Worm (Caenorhabditis elegans) whole organism, L3 larva: Measurements from ENCODE around the gene K08C7.4.

Experiments
- aly-2 ChIP-seq: fragments of 150-350 bp; optimal IDR thresholded peaks from 2 replicates; lab custom pipeline; 2014; ENCODE audit warnings: missing biosample characterization, missing genetic modification characterization
- ama-1 ChIP-seq: fragments of 150-350 bp; optimal IDR thresholded peaks from 2 replicates; lab custom pipeline; 2018
- ceh-28 ChIP-seq: fragments of 150-350 bp; optimal IDR thresholded peaks from 2 replicates; lab custom pipeline; 2014; ENCODE audit warnings: missing biosample characterization, missing genetic modification reagents, missing genetic modification characterization
- egl-5 ChIP-seq: fragments of 150-350 bp; optimal IDR thresholded peaks from 2 replicates; lab custom pipeline; 2017; ENCODE audit warnings: missing biosample characterization, missing genetic modification reagents, missing genetic modification characterization, inconsistent platforms
- elt-2 ChIP-seq: sonication (generic microtip); optimal IDR thresholded peaks from 2 replicates; lab custom pipeline; 2016; ENCODE audit warnings: missing genetic modification reagents, mild to moderate bottlenecking, missing genetic modification characterization, missing compliant biosample characterization
- elt-3 ChIP-seq, 3 experiments: fragments of 150-350 bp in 1 of 3; sonication (generic microtip) in 2 of 3; optimal IDR thresholded peaks; 2 replicates in 2 of 3; 4 replicates in 1 of 3; lab custom pipeline; 2014 to 2017; ENCODE audit warnings: missing biosample characterization in 3 of 3, missing genetic modification characterization in 3 of 3
- fkh-2 ChIP-seq: fragments of 150-350 bp; optimal IDR thresholded peaks from 2 replicates; lab custom pipeline; 2014; ENCODE audit warnings: missing biosample characterization, missing genetic modification reagents, missing genetic modification characterization
- jun-1 ChIP-seq: fragments of 150-350 bp; optimal IDR thresholded peaks from 2 replicates; lab custom pipeline; 2014; ENCODE audit warnings: missing biosample characterization, missing genetic modification reagents, missing genetic modification characterization
- lin-15B ChIP-seq: fragments of 150-350 bp; optimal IDR thresholded peaks from 2 replicates; lab custom pipeline; 2014; ENCODE audit warnings: missing biosample characterization, missing genetic modification characterization
- lin-39 ChIP-seq: fragments of 150-350 bp; optimal IDR thresholded peaks from 2 replicates; lab custom pipeline; 2018; ENCODE audit warnings: missing biosample characterization, missing genetic modification reagents, missing genetic modification characterization
- lsy-12 ChIP-seq: sonication (generic microtip); optimal IDR thresholded peaks from 2 replicates; lab custom pipeline; 2016; ENCODE audit warnings: mild to moderate bottlenecking, missing genetic modification characterization, missing compliant biosample characterization
- nhr-11 ChIP-seq: fragments of 150-350 bp; optimal IDR thresholded peaks from 2 replicates; lab custom pipeline; 2014; ENCODE audit warnings: missing biosample characterization, missing genetic modification characterization
- nhr-12 ChIP-seq: fragments of 150-350 bp; optimal IDR thresholded peaks from 2 replicates; lab custom pipeline; 2014; ENCODE audit warnings: missing biosample characterization, missing genetic modification characterization
- nhr-23 ChIP-seq: fragments of 150-350 bp; optimal IDR thresholded peaks from 2 replicates; lab custom pipeline; 2014; ENCODE audit warnings: missing biosample characterization, missing genetic modification reagents, missing genetic modification characterization
- nhr-237 ChIP-seq: fragments of 150-350 bp; optimal IDR thresholded peaks from 2 replicates; lab custom pipeline; 2014; ENCODE audit warnings: missing biosample characterization, missing genetic modification characterization
- nhr-25 ChIP-seq: sonication (generic microtip); optimal IDR thresholded peaks from 2 replicates; lab custom pipeline; 2017; ENCODE audit warnings: missing biosample characterization, missing genetic modification characterization
- nhr-28 ChIP-seq: fragments of 150-350 bp; optimal IDR thresholded peaks from 2 replicates; lab custom pipeline; 2014; ENCODE audit warnings: missing biosample characterization, missing genetic modification characterization
- nhr-43 ChIP-seq: sonication (generic microtip); optimal IDR thresholded peaks from 2 replicates; lab custom pipeline; 2016; ENCODE audit warnings: mild to moderate bottlenecking, missing genetic modification characterization, missing compliant biosample characterization; ENCODE audit not compliant: poor library complexity, severe bottlenecking
- nhr-67 ChIP-seq: fragments of 150-350 bp; optimal IDR thresholded peaks from 2 replicates; lab custom pipeline; 2014; ENCODE audit warnings: missing biosample characterization, missing genetic modification characterization
- nhr-77 ChIP-seq: fragments of 150-350 bp; optimal IDR thresholded peaks from 2 replicates; lab custom pipeline; 2014; ENCODE audit warnings: missing biosample characterization, missing genetic modification characterization
- pha-4 ChIP-seq: fragments of 150-350 bp; optimal IDR thresholded peaks from 2 replicates; lab custom pipeline; 2014; ENCODE audit warnings: missing biosample characterization, missing genetic modification reagents, missing genetic modification characterization
- pqm-1 ChIP-seq: fragments of 150-350 bp; optimal IDR thresholded peaks from 2 replicates; lab custom pipeline; 2017; ENCODE audit warnings: missing biosample characterization, missing genetic modification characterization, inconsistent platforms
- sea-2 ChIP-seq: fragments of 150-350 bp; sonication (generic microtip); optimal IDR thresholded peaks from 4 replicates; lab custom pipeline; 2014; ENCODE audit warnings: missing biosample characterization, missing genetic modification reagents, missing genetic modification characterization
- skn-1 ChIP-seq: fragments of 150-350 bp; optimal IDR thresholded peaks from 2 replicates; lab custom pipeline; 2014; ENCODE audit warnings: missing biosample characterization, missing genetic modification characterization
- snpc-4 ChIP-seq: fragments of 150-350 bp; optimal IDR thresholded peaks from 2 replicates; lab custom pipeline; 2014; ENCODE audit warnings: missing biosample characterization, missing genetic modification characterization
- tbx-2 ChIP-seq: sonication (generic microtip); optimal IDR thresholded peaks from 2 replicates; lab custom pipeline; 2016; ENCODE audit warnings: mild to moderate bottlenecking, missing genetic modification characterization, missing compliant biosample characterization
- unc-39 ChIP-seq: sonication (generic microtip); optimal IDR thresholded peaks from 4 replicates; lab custom pipeline; 2017; ENCODE audit warnings: missing biosample characterization, missing genetic modification characterization
- unc-62 ChIP-seq: fragments of 150-350 bp; sonication (generic microtip); optimal IDR thresholded peaks from 4 replicates; lab custom pipeline; 2014; ENCODE audit warnings: missing biosample characterization, missing genetic modification reagents, missing genetic modification characterization
- zag-1 ChIP-seq: fragments of 150-350 bp; optimal IDR thresholded peaks from 2 replicates; lab custom pipeline; 2014; ENCODE audit warnings: missing biosample characterization, missing genetic modification characterization
- ztf-11 ChIP-seq: fragments of 150-350 bp; optimal IDR thresholded peaks from 2 replicates; lab custom pipeline; 2014; ENCODE audit warnings: missing biosample characterization, missing genetic modification characterization

K08C7.4 gene

DNA sequence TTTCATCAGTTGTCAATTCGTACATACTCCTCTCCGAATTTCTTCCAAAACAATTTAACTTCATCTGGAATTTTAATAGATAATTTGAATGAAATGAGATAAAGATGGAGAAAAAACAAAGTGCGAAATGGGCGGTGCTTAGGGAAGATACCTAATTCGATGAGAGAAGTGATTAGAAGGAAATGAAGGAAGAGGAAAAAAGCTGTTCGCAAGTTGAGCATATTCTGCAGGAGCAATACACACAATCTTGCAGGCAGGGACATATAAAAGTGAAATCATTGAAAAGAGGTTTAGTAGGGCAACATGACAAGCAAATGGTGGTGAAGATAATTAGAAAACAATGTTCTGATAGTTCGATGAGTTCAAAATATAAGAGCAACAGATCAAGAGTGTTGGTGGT, 31.4 kb upstream of the K08C7.4 start, which contains the start of gene glb-21:
Gene glb-21 (minus strand): TSS at position 66 of the 400 bp plus-strand sequence.
- no peak for TF ChIP-seq nhr-28 (tag; lab: Kevin White, UChicago)
- no peak for TF ChIP-seq tbx-2 (tag; lab: Kevin White, UChicago)
- TF ChIP-seq ceh-28 = no peak
- no peak for TF ChIP-seq nhr-43

DNA sequence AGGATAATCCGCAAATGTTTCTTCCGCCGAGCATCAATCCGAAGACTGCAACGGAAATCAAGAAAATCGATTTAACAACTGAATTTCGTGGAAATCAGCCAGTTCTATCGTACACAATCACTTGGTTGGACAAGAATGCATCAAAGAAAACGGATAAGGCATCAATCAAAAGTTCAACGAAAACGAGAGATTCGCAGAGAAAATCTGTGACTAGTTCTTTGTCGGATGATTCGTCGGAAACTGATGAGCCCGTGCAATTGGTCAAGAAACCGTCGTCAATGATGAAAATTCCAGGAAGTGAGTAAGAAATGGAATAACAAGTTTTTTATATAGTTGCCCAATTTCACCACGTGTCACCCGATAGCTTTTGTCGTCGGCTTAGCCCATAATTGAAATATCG, 25.8 kb upstream of the K08C7.4 start, which contains the start of gene R102.6:
Gene R102.6 (minus strand): TSS at position 101 of the 400 bp plus-strand sequence.
- TF ChIP-seq ztf-11 (tag; lab: Kevin White, UChicago) (no peak), nhr-28 (tag; lab: Kevin White, UChicago) (no peak)
- TF ChIP-seq, all 47 proteins: peak for 0

DNA sequence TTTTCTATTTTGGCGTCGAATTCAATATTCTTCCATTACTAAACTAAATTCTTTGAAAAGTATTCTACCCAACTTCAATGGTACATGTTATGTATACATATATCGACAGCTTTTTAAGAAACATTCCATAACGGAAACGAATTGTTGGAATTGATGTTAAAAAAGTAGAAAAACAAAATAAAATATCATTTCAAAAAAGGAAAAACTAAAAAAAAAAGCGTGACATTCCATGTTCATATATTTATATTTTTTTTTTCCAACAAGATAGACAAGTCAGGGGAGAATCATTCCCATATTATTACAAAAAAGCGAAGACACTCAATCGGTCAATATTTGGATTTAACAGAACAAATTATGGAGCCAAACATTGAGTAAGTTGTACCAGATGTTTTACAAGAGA, 24.9 kb upstream of the K08C7.4 start, which contains the start of gene R102.10:
Gene R102.10 (plus strand): TSS at position 301 of the 400 bp plus-strand sequence.
- TF ChIP-seq unc-39 (no peak), elt-2 (tag; lab: Kevin White, UChicago) (no peak), skn-1 (tag; lab: Kevin White, UChicago) (no peak), ztf-11 (tag; lab: Kevin White, UChicago) (no peak), nhr-28 (tag; lab: Kevin White, UChicago) (no peak), nhr-43 (no peak), zag-1 (tag; lab: Kevin White, UChicago) (no peak)

DNA sequence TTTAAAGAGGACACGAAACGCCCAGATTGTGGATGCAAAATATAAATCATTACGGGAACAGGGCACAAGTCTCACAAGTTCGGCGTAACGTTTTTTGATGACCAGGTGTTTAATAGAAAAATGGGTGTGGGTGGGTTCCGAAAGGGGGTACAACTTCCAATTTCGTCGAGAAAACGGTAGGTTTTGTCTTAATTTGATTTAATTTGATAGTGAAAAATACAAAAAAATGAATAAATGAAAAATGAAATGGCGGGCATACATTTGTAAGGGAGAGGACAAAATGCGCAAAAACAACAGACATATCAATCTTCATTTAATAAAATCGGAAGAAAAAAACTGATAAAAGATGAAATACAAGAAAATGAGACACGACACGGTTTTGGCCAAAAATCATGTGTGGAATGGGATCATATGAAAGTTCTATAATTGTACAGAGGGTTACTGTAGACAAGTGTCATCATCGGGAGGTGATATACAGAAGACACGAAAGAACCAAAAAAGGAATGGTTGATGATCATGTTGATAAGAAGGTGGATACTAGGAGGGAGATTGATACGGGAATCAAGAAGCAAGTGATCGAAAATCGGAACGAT, 21.7 kb upstream of the K08C7.4 start:
- TF ChIP-seq nhr-23 (peak; percentile 37), nhr-67 (tag; lab: Kevin White, UChicago) (no peak), nhr-11 (tag; lab: Kevin White, UChicago) (no peak), nhr-43 (peak; percentile 71), nhr-28 (tag; lab: Kevin White, UChicago) (no peak), elt-3 (tag; optimal IDR thresholded peaks at IDR 0.05; lab: Kevin White, UChicago) (peak in 1 of 3 experiments; percentile 28)

DNA sequence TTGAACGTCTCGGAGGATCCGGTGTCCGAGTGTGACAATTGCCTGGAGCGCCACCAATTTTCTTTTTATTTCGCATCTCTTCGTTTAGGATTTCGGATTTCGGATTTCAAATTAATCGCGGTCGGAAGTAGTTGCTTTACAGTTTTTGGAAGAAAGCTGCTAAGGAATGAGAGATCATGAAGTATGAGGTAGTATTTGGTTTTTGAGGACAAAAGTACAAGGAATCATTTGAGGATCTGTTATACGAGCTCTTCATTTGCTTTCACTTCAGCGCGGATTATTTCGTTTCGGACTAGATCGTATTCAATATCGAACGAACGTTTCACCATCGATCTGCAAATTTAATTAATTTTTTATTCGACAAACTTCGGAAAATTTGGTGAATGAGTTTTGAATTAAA, 19.4 kb upstream of the K08C7.4 start, which contains the start of gene R102.11:
Gene R102.11 (minus strand): TSS at position 101 of the 400 bp plus-strand sequence.
- TF ChIP-seq elt-2 (tag; lab: Kevin White, UChicago) (no peak), zag-1 (tag; lab: Kevin White, UChicago) (no peak), unc-62 (GFP tag; lab: Kevin White, UChicago) (no peak), nhr-77 (no peak), tbx-2 (tag; lab: Kevin White, UChicago) (no peak), elt-3 (tag; optimal IDR thresholded peaks at IDR 0.05; lab: Kevin White, UChicago) (no peak), egl-5 (tag; lab: Kevin White, UChicago) (no peak), unc-39 (no peak)

DNA sequence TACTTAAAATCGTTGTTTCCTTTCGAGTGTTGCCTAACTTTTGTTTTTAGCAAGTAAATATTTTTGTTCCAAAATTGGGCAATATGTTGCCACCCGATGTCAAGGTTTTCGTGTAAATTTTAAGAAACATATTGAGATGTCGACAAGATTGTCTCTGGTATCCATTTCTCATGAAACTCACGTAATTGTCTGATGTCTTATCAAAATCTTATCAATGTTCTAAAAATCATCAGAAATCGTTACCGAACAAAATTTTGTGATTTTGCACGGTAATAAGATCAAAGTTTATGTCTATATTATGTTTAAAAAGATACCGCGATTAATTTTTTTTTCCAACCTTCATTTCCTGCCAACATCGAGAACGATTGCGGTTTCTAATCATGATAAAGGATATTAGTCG, 18.7 kb upstream of the K08C7.4 start:
- TF ChIP-seq lin-39 (tag; lab: Kevin White, UChicago) (no peak), nhr-43 (no peak), fkh-2 (tag; lab: Kevin White, UChicago) (no peak), nhr-25 (tag; lab: Kevin White, UChicago) (no peak), aly-2 (no peak), nhr-237 (no peak), nhr-28 (tag; lab: Kevin White, UChicago) (no peak), elt-3 (tag; optimal IDR thresholded peaks at IDR 0.05; lab: Kevin White, UChicago) (no peak), pha-4 (no peak), egl-5 (tag; lab: Kevin White, UChicago) (no peak), unc-62 (GFP tag; lab: Kevin White, UChicago) (no peak), snpc-4 (tag; lab: Kevin White, UChicago) (no peak), elt-2 (tag; lab: Kevin White, UChicago) (no peak), nhr-77 (no peak), lin-15B (tag; lab: Kevin White, UChicago) (no peak), pqm-1 (tag; lab: Kevin White, UChicago) (no peak), sea-2 (GFP tag; lab: Kevin White, UChicago) (no peak), ama-1 (no peak)

- TF ChIP-seq nhr-11 (tag; lab: Kevin White, UChicago) = no peak
- no peak for TF ChIP-seq nhr-25 (tag; lab: Kevin White, UChicago)
- TF ChIP-seq nhr-12 (tag; lab: Kevin White, UChicago) = no peak
- TF ChIP-seq lsy-12 (tag; lab: Kevin White, UChicago) = no peak
- TF ChIP-seq unc-62 (GFP tag; lab: Kevin White, UChicago) = no peak
- TF ChIP-seq jun-1 = no peak
These were observed 18.2 kb upstream of the K08C7.4 start for ce11 chrIV:10698486-10698885.
